Fruit fly (Drosophila melanogaster): Measurements from ENCODE around the gene CG16815.

The CG16815 gene

dm6 chr2L:13205256-13205655, 24.4 kb upstream of the CG16815 start (continued):
- TF ChIP-seq CG12104 (GFP tag; optimal IDR thresholded peaks at IDR 0.05): no peak
- TF ChIP-seq ftz-f1 (GFP tag; optimal IDR thresholded peaks at IDR 0.05): peak; percentile 95
- no peak for TF ChIP-seq usp (GFP tag; optimal IDR thresholded peaks at IDR 0.05)
- TF ChIP-seq Dbx (GFP tag; IDR thresholded peaks at IDR 0.05): peak; percentile 58; the same call in 1 of the 3 replicates
- peak; percentile 29; the same call in 1 of the 3 replicates for TF ChIP-seq CG34224 (GFP tag; IDR thresholded peaks at IDR 0.05; ENCODE audit: partially characterized antibody)
- TF ChIP-seq Optix (GFP tag; IDR thresholded peaks at IDR 0.05): 0 out of 3 replicates have a peak, but pooled peaks have one; percentile 15
- no peak for TF ChIP-seq CG42726 (GFP tag; IDR thresholded peaks at IDR 0.05; ENCODE audit: partially characterized antibody)
- no peak for TF ChIP-seq NC2β (GFP tag; optimal IDR thresholded peaks at IDR 0.05)
- peak; percentile 21 for TF ChIP-seq run (tag; optimal IDR thresholded peaks at IDR 0.05)
- TF ChIP-seq ssp (GFP tag; IDR thresholded peaks at IDR 0.05): no peak
- TF ChIP-seq CG2129 (GFP tag; IDR thresholded peaks at IDR 0.05; ENCODE audit: partially characterized antibody): no peak
- TF ChIP-seq CG12744 (GFP tag; optimal IDR thresholded peaks at IDR 0.05): peak; percentile 20
- TF ChIP-seq bab2 (GFP tag; optimal IDR thresholded peaks at IDR 0.05): peak; percentile 5
- no peak for TF ChIP-seq CG1832 (GFP tag; optimal IDR thresholded peaks at IDR 0.05)
- no peak for TF ChIP-seq trh (GFP tag; optimal IDR thresholded peaks at IDR 0.05)
- no peak for TF ChIP-seq CG7963 (GFP tag; IDR thresholded peaks at IDR 0.05; ENCODE audit: partially characterized antibody)
- TF ChIP-seq CG18011 (GFP tag; optimal IDR thresholded peaks at IDR 0.05): no peak
- peak; percentile 99 for TF ChIP-seq CG7987 (GFP tag; optimal IDR thresholded peaks at IDR 0.05)
- TF ChIP-seq CG32772 (GFP tag; IDR thresholded peaks at IDR 0.05): no peak
- no peak for TF ChIP-seq CG11696 (GFP tag; IDR thresholded peaks at IDR 0.05)
- no peak for TF ChIP-seq CG31388 (GFP tag; optimal IDR thresholded peaks at IDR 0.05)
- no peak for TF ChIP-seq Asciz (GFP tag; optimal IDR thresholded peaks at IDR 0.05)
- TF ChIP-seq pros (GFP tag; optimal IDR thresholded peaks at IDR 0.05): peak; percentile 45
- TF ChIP-seq CG3407 (GFP tag; optimal IDR thresholded peaks at IDR 0.05): peak; percentile 7
- TF ChIP-seq CG17359 (tag; optimal IDR thresholded peaks at IDR 0.05): peak; percentile 20
- TF ChIP-seq B-H1 (GFP tag; IDR thresholded peaks at IDR 0.05): no peak; the same call in 2 of the 3 replicates
- TF ChIP-seq CG4707 (GFP tag; optimal IDR thresholded peaks at IDR 0.05): peak; percentile 55
- peak; percentile 61 for TF ChIP-seq CG12071 (GFP tag; optimal IDR thresholded peaks at IDR 0.05)
- TF ChIP-seq Abd-B (GFP tag; optimal IDR thresholded peaks at IDR 0.05): no peak
- no peak for TF ChIP-seq BEAF-32 (GFP tag; optimal IDR thresholded peaks at IDR 0.05)
- TF ChIP-seq CG2712 (tag; optimal IDR thresholded peaks at IDR 0.05): no peak
- TF ChIP-seq gce (GFP tag; IDR thresholded peaks at IDR 0.05): peak; percentile 70; the same call in 2 of the 3 replicates
- no peak for TF ChIP-seq CG1529 (GFP tag; optimal IDR thresholded peaks at IDR 0.05)
- TF ChIP-seq CG13894 (tag; optimal IDR thresholded peaks at IDR 0.05): peak; percentile 93
- no peak for TF ChIP-seq CG10321 (GFP tag; IDR thresholded peaks at IDR 0.05)
- peak; percentile 3 for TF ChIP-seq CG2202 (tag; optimal IDR thresholded peaks at IDR 0.05)
- peak; percentile 18 for TF ChIP-seq Usf (GFP tag; optimal IDR thresholded peaks at IDR 0.05)
- TF ChIP-seq Nf-YC (tag; optimal IDR thresholded peaks at IDR 0.05): peak; percentile 38
- peak; percentile 14 for TF ChIP-seq nerfin-1 (tag; optimal IDR thresholded peaks at IDR 0.05)
- no peak for TF ChIP-seq stc (GFP tag; IDR thresholded peaks at IDR 0.05)
- TF ChIP-seq pb (GFP tag; optimal IDR thresholded peaks at IDR 0.05): no peak
- peak; percentile 7 for TF ChIP-seq HmgZ (tag; optimal IDR thresholded peaks at IDR 0.05)
- TF ChIP-seq vfl (GFP tag; optimal IDR thresholded peaks at IDR 0.05): no peak
- peak; percentile 41 for TF ChIP-seq CG17912 (GFP tag; optimal IDR thresholded peaks at IDR 0.05)
- peak in 1 of 2 experiments; percentile 46 for TF ChIP-seq Pdp1 (GFP tag; optimal IDR thresholded peaks at IDR 0.05)
- TF ChIP-seq CG12659 (GFP tag; optimal IDR thresholded peaks at IDR 0.05): peak; percentile 21
- no peak for TF ChIP-seq gcm2 (GFP tag; optimal IDR thresholded peaks at IDR 0.05)
- peak; percentile 82; the same call in 1 of the 4 replicates for TF ChIP-seq chinmo (GFP tag; IDR thresholded peaks at IDR 0.05; ENCODE audit: partially characterized antibody)
- TF ChIP-seq onecut (GFP tag; IDR thresholded peaks at IDR 0.05): peak; percentile 54
- peak; percentile 44 for TF ChIP-seq Deaf1 (tag; optimal IDR thresholded peaks at IDR 0.05)

Measured in whole organism, embryonic.